Worm (Caenorhabditis elegans): Measurements from ENCODE around the gene Y105C5B.11.

ce11 chrIV:15894133-15894532, 47.2 kb downstream of the Y105C5B.11 start, which contains the start of gene srv-14:
- TF ChIP-seq ztf-23 (GFP tag; IDR thresholded peaks at IDR 0.05) (no peak), tab-1 (GFP tag; IDR thresholded peaks at IDR 0.05) (no peak), cog-1 (tag; optimal IDR thresholded peaks at IDR 0.05) (no peak), flt-1 (GFP tag; IDR thresholded peaks at IDR 0.05) (no peak), med-1 (GFP tag; optimal IDR thresholded peaks at IDR 0.05; ENCODE audit: insufficient read depth) (no peak), ztf-29 (GFP tag; IDR thresholded peaks at IDR 0.05) (no peak)

All from whole organism, midembryonic.